Worm (Caenorhabditis elegans) whole organism, L3 larva: ENCODE results near the gene C16D2.1.

Experiments used
- ceh-16 ChIP-seq: sonication (generic microtip); optimal IDR thresholded peaks from 2 replicates; lab custom pipeline; 2017; ENCODE audit warnings: missing biosample characterization, missing genetic modification characterization
- daf-12 ChIP-seq: fragments of 150-350 bp; optimal IDR thresholded peaks from 2 replicates; lab custom pipeline; 2014; ENCODE audit warnings: missing biosample characterization, missing genetic modification reagents, missing genetic modification characterization
- fos-1 ChIP-seq: fragments of 150-350 bp; optimal IDR thresholded peaks from 2 replicates; lab custom pipeline; 2014; ENCODE audit warnings: missing biosample characterization, missing genetic modification characterization
- nhr-11 ChIP-seq: fragments of 150-350 bp; optimal IDR thresholded peaks from 2 replicates; lab custom pipeline; 2014; ENCODE audit warnings: missing biosample characterization, missing genetic modification characterization
- nhr-25 ChIP-seq: sonication (generic microtip); optimal IDR thresholded peaks from 2 replicates; lab custom pipeline; 2017; ENCODE audit warnings: missing biosample characterization, missing genetic modification characterization
- pha-4 ChIP-seq: fragments of 150-350 bp; optimal IDR thresholded peaks from 2 replicates; lab custom pipeline; 2014; ENCODE audit warnings: missing biosample characterization, missing genetic modification reagents, missing genetic modification characterization
- snpc-4 ChIP-seq: fragments of 150-350 bp; optimal IDR thresholded peaks from 2 replicates; lab custom pipeline; 2014; ENCODE audit warnings: missing biosample characterization, missing genetic modification characterization
- unc-62 ChIP-seq: fragments of 150-350 bp; sonication (generic microtip); optimal IDR thresholded peaks from 4 replicates; lab custom pipeline; 2014; ENCODE audit warnings: missing biosample characterization, missing genetic modification reagents, missing genetic modification characterization
- ztf-11 ChIP-seq: fragments of 150-350 bp; optimal IDR thresholded peaks from 2 replicates; lab custom pipeline; 2014; ENCODE audit warnings: missing biosample characterization, missing genetic modification characterization
- ztf-4 ChIP-seq: fragments of 150-350 bp; optimal IDR thresholded peaks from 2 replicates; lab custom pipeline; 2014; ENCODE audit warnings: missing biosample characterization, missing genetic modification characterization

ce11 chrII:9160197-9160806, 28.8 kb downstream of the C16D2.1 start:
- TF ChIP-seq nhr-11 (tag; lab: Kevin White, UChicago) (no peak), nhr-25 (tag; lab: Kevin White, UChicago) (peak; percentile 73), daf-12 (tag; lab: Kevin White, UChicago) (no peak), unc-62 (GFP tag; lab: Kevin White, UChicago) (no peak), pha-4 (no peak), snpc-4 (tag; lab: Kevin White, UChicago) (no peak), fos-1 (tag; lab: Kevin White, UChicago) (no peak), ztf-11 (tag; lab: Kevin White, UChicago) (no peak), ztf-4 (tag; lab: Kevin White, UChicago) (no peak), ceh-16 (tag; lab: Kevin White, UChicago) (no peak)
